Worm (Caenorhabditis elegans): ENCODE results near the gene grd-1.

The grd-1 gene

ce11 chrX:11095480-11095879 lies 13.8 kb upstream of the grd-1 start (continued):
- peak; percentile 84 for TF ChIP-seq lir-3 (tag; optimal IDR thresholded peaks at IDR 0.05)
- peak; percentile 86 for TF ChIP-seq ztf-7 (tag; optimal IDR thresholded peaks at IDR 0.05)
- peak; percentile 88 for TF ChIP-seq madf-9 (GFP tag; conservative IDR thresholded peaks at IDR 0.05)
- peak; percentile 59 for TF ChIP-seq T20F7.1 (GFP tag; optimal IDR thresholded peaks at IDR 0.05)
- peak; percentile 30 to 65 for TF ChIP-seq hif-1 (tag; optimal IDR thresholded peaks at IDR 0.05)
- TF ChIP-seq nhr-102 (tag; optimal IDR thresholded peaks at IDR 0.05), result peak; percentile 92
- TF ChIP-seq F49E8.2 (tag; optimal IDR thresholded peaks at IDR 0.05; ENCODE audit: borderline replicate concordance), result peak; percentile 65
- no peak for TF ChIP-seq aly-2 (tag; optimal IDR thresholded peaks at IDR 0.05)
- no peak for TF ChIP-seq ceh-82 (tag; optimal IDR thresholded peaks at IDR 0.05)
- TF ChIP-seq Y48G9A.11 (GFP tag; IDR thresholded peaks at IDR 0.05), result no peak; the same call in 1 of the 2 replicates
- peak; percentile 97 for TF ChIP-seq hmg-1.1 (GFP tag; IDR thresholded peaks at IDR 0.05)
- TF ChIP-seq dmd-8 (GFP tag; IDR thresholded peaks at IDR 0.05), result peak; percentile 92
- peak; percentile 88 for TF ChIP-seq dmd-6 (GFP tag; IDR thresholded peaks at IDR 0.05)
- TF ChIP-seq pqm-1 (tag; optimal IDR thresholded peaks at IDR 0.05), result no peak
- TF ChIP-seq nhr-111 (GFP tag; optimal IDR thresholded peaks at IDR 0.05), result peak; percentile 37
- TF ChIP-seq F44E2.7 (GFP tag; IDR thresholded peaks at IDR 0.05), result no peak
- peak; percentile 89 for TF ChIP-seq nhr-42 (GFP tag; IDR thresholded peaks at IDR 0.05)
- TF ChIP-seq Y5F2A.4 (GFP tag; optimal IDR thresholded peaks at IDR 0.05), result peak; percentile 64
- peak; percentile 41 for TF ChIP-seq nhr-6 (tag; optimal IDR thresholded peaks at IDR 0.05)
- TF ChIP-seq skn-1 (tag; optimal IDR thresholded peaks at IDR 0.05), result no peak
- peak; percentile 92 for TF ChIP-seq snpc-1.2 (GFP tag; IDR thresholded peaks at IDR 0.05)
- peak in 1 of 2 experiments; percentile 25 for TF ChIP-seq lsy-2 (tag; optimal IDR thresholded peaks at IDR 0.05)
- peak; percentile 16 for TF ChIP-seq zfp-2 (tag; optimal IDR thresholded peaks at IDR 0.05)
- TF ChIP-seq daf-12 (tag; optimal IDR thresholded peaks at IDR 0.05), result no peak

DNA sequence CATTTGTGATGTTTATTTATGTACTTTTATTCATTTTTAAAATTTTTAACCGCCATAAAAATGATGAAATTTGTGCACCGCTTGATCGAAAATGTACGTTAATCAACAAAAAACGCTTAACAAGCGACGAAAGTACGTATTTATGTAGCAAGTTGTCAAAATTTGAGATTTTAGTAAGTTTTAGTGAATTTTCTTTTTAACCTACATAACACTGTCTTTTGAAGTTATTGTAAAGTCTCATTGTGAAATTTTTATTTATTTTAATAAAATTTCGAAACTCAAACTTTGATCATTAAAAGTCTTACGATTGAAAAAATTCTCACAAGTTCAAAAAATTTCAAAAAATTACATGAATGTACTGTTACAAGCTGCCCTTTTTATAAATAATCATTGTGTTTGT lies 11.9 kb upstream of the grd-1 start:
- TF ChIP-seq aha-1 (tag), result peak; percentile 92
- TF ChIP-seq fos-1 (tag; optimal IDR thresholded peaks at IDR 0.05), result no peak

DNA sequence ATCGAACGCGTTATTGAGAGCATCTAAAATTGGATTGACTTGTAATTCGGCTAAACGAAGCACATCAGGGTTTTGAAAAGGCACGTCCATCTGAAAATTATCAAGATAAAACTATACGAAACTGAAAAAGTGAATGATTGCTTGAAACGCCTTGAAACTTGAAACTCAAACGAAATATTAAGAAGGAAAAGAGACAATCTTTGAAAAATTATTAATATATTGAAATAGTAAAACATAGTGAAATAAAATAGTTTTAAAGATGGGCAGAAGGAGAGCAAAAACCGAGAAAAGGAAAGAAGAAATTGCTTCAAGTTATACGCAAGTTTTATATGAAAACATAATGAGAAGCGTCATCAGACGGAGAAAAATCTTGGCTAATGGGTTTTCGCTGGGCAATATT lies 11.2 kb upstream of the grd-1 start, which contains the start of gene W02H3.3:
TSS of gene W02H3.3 (minus strand) at position 101 of the 400 bp plus-strand sequence.
- TF ChIP-seq Y75B8A.6 (GFP tag; IDR thresholded peaks at IDR 0.05), result no peak
- no peak for TF ChIP-seq aha-1 (tag)
- no peak for TF ChIP-seq zip-11 (GFP tag; IDR thresholded peaks at IDR 0.05)
- no peak for TF ChIP-seq duxl-1 (tag; optimal IDR thresholded peaks at IDR 0.05; ENCODE audit: poor library complexity)
- no peak for TF ChIP-seq daf-16 (GFP tag; optimal IDR thresholded peaks at IDR 0.05)
- TF ChIP-seq daf-16 (tag; optimal IDR thresholded peaks at IDR 0.05), result no peak
- TF ChIP-seq saeg-2 (GFP tag; IDR thresholded peaks at IDR 0.05), result no peak
- TF ChIP-seq Y48G9A.11 (GFP tag; IDR thresholded peaks at IDR 0.05), result no peak
- TF ChIP-seq sdz-12 (GFP tag; optimal IDR thresholded peaks at IDR 0.05), result no peak
- TF ChIP-seq mes-2 (tag; optimal IDR thresholded peaks at IDR 0.05; ENCODE audit: poor library complexity, severe bottlenecking), result no peak

ce11 chrX:11103173-11103572 lies 6.1 kb upstream of the grd-1 start:
- TF ChIP-seq dmd-6 (GFP tag; IDR thresholded peaks at IDR 0.05) (peak; percentile 24; the same call in 1 of the 2 replicates), pqm-1 (tag; optimal IDR thresholded peaks at IDR 0.05) (peak; percentile 4), tag-97 (GFP tag; IDR thresholded peaks at IDR 0.05) (peak; percentile 70; the same call in 1 of the 2 replicates), madf-5 (GFP tag; IDR thresholded peaks at IDR 0.05) (no peak), unc-62 (GFP tag; optimal IDR thresholded peaks at IDR 0.05 in 1 of 2) (no peak), unc-62 (tag; optimal IDR thresholded peaks at IDR 0.05) (no peak), dmd-8 (GFP tag; IDR thresholded peaks at IDR 0.05) (no peak)

Measured in whole organism, L4 larva.